Worm (Caenorhabditis elegans) whole organism, L1 larva: Measurements from ENCODE around the gene K01D12.7.

Experiments used
- ama-1 ChIP-seq: fragments of 150-350 bp; optimal IDR thresholded peaks from 2 replicates; lab custom pipeline; 2014
- lir-3 ChIP-seq: sonication (generic microtip); optimal IDR thresholded peaks from 2 replicates; lab custom pipeline; 2016; ENCODE audit warnings: mild to moderate bottlenecking, missing genetic modification characterization, moderate library complexity, missing compliant biosample characterization; ENCODE audit not compliant: poor library complexity
- unc-62 ChIP-seq: fragments of 150-350 bp; optimal IDR thresholded peaks from 2 replicates; lab custom pipeline; 2014; ENCODE audit warnings: missing biosample characterization, missing genetic modification reagents, missing genetic modification characterization
- unc-98 ChIP-seq: fragments of 200-800 bp; sonication (Bioruptor generic); IDR thresholded peaks from 2 replicates; pipeline ENCODE4 v1.3.6; 2022; ENCODE audit warnings: missing genetic modification characterization, missing compliant biosample characterization

ce11 chrV:12408525-12408924, 7.2 kb upstream of the K01D12.7 start, which contains the start of gene cdr-4:
- TF ChIP-seq lir-3 (tag; lab: Kevin White, UChicago) (no peak), unc-62 (GFP tag; lab: Kevin White, UChicago) (no peak), ama-1 (lab: Kevin White, UChicago) (no peak), unc-98 (no peak)
